Worm (Caenorhabditis elegans): Measurements from ENCODE around the gene oac-7.

ce11 chrV:16275347-16275746, 34.3 kb upstream of the oac-7 start, which contains the start of gene pacl-1:
- no peak for TF ChIP-seq lin-39 (tag; optimal IDR thresholded peaks at IDR 0.05)
- TF ChIP-seq unc-39 (tag; optimal IDR thresholded peaks at IDR 0.05) = no peak
- TF ChIP-seq nhr-237 (tag; optimal IDR thresholded peaks at IDR 0.05) = no peak
- no peak for TF ChIP-seq ama-1 (optimal IDR thresholded peaks at IDR 0.05)
- no peak for TF ChIP-seq blmp-1 (tag; optimal IDR thresholded peaks at IDR 0.05; ENCODE audit: insufficient read depth)
- no peak for TF ChIP-seq lin-13 (GFP tag; optimal IDR thresholded peaks at IDR 0.05)
- TF ChIP-seq egl-27 (tag; optimal IDR thresholded peaks at IDR 0.05) = no peak
- TF ChIP-seq mbf-1 (tag; optimal IDR thresholded peaks at IDR 0.05) = no peak
- TF ChIP-seq nhr-25 (tag; optimal IDR thresholded peaks at IDR 0.05) = no peak
- TF ChIP-seq nhr-11 (tag; optimal IDR thresholded peaks at IDR 0.05) = no peak

Measured in whole organism, L2 larva.